Fruit fly (Drosophila melanogaster) whole organism: ENCODE measurements around the gene Oseg5.

Experiments used
- CG8478 ChIP-seq: fragments of >200 bp; optimal IDR thresholded peaks from 2 replicates; lab custom pipeline; 2018; ENCODE audit warnings: inconsistent platforms
- psq ChIP-seq: fragments of >200 bp; optimal IDR thresholded peaks from 2 replicates; lab custom pipeline; 2017
- usp ChIP-seq: fragments of >200 bp; optimal IDR thresholded peaks from 2 replicates; lab custom pipeline; 2017; ENCODE audit warnings: missing biosample characterization, missing genetic modification characterization, mixed read lengths

DNA sequence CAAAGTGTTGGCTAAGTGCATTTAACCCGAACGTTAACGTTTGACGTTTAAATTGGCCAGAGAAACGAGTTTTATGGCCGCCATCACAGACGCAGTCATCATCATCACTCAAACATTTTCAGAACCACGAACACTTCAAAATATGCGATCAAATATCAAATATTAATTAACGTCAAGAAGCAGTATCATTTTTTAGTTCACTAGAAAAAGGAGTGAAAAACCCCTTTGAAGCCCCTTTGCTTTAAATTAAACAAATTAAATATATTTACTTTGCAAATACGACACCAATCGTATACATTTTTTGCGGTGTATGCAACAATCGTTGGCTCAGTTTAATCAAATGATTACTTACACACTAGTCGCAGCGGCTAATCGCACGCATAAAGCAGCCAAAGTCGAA is 8.7 kb upstream of the Oseg5 start:
- TF ChIP-seq CG8478 (no peak), usp (GFP tag; lab: Kevin White, UChicago) (no peak), psq (lab: Kevin White, UChicago) (no peak)
